Worm (Caenorhabditis elegans) whole organism, L1 larva: ENCODE data around the gene ZK1098.3.

Experiments used
- nhr-11 ChIP-seq: fragments of 150-350 bp; optimal IDR thresholded peaks from 2 replicates; lab custom pipeline; 2014; ENCODE audit warnings: missing biosample characterization, missing genetic modification characterization
- nhr-28 ChIP-seq: fragments of 150-350 bp; optimal IDR thresholded peaks from 2 replicates; lab custom pipeline; 2014; ENCODE audit warnings: missing biosample characterization, missing genetic modification characterization
- nhr-76 ChIP-seq: sonication (generic microtip); optimal IDR thresholded peaks from 2 replicates; lab custom pipeline; 2017; ENCODE audit warnings: missing biosample characterization, missing genetic modification characterization
- nhr-84 ChIP-seq: sonication (generic microtip); optimal IDR thresholded peaks from 2 replicates; lab custom pipeline; 2017; ENCODE audit warnings: missing biosample characterization, missing genetic modification characterization
- unc-86 ChIP-seq: sonication (generic microtip); optimal IDR thresholded peaks from 2 replicates; lab custom pipeline; 2016; ENCODE audit warnings: missing genetic modification characterization, missing compliant biosample characterization
- xbp-1 ChIP-seq: sonication (generic microtip); optimal IDR thresholded peaks from 2 replicates; lab custom pipeline; 2016; ENCODE audit warnings: missing genetic modification characterization, missing compliant biosample characterization
- zag-1 ChIP-seq: fragments of 150-350 bp; optimal IDR thresholded peaks from 2 replicates; lab custom pipeline; 2014; ENCODE audit warnings: missing biosample characterization, missing genetic modification characterization

DNA sequence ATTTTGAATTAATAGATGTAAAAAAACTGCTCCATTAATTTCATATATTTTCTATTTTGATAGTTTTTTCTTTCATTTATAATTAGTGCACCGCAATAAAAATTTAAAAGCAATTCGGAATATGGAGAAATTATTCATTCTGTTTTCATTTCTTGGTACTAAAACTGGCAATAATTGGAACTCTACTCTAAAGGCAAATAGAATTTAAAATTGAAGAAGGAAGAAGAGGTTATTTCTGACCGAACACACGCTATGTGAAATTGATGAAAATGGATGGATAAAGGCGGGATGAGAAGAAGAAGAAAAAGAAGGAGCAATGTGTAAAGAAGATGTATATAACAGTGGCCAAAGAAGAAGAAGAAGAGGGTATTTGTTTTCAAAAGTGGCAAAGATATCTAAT, 44.7 kb upstream of the ZK1098.3 start:
- TF ChIP-seq nhr-76 (tag; lab: Kevin White, UChicago) (no peak), xbp-1 (tag; lab: Kevin White, UChicago) (no peak), nhr-11 (no peak), zag-1 (tag; lab: Kevin White, UChicago) (no peak), nhr-84 (no peak), unc-86 (no peak), nhr-28 (no peak)
